Worm (Caenorhabditis elegans): Measurements from ENCODE around the gene F55G11.10.

ce11 chrIV:12898823-12899222 is 49.7 kb upstream of the F55G11.10 start:
- TF ChIP-seq nhr-12 (tag; optimal IDR thresholded peaks at IDR 0.05) = no peak
- no peak for TF ChIP-seq elt-1 (tag; optimal IDR thresholded peaks at IDR 0.05)
- no peak for TF ChIP-seq sea-2 (GFP tag; optimal IDR thresholded peaks at IDR 0.05)

All from whole organism, L3 larva.